Fruit fly (Drosophila melanogaster): Measurements from ENCODE around the gene CG4367.

Gene CG4367

DNA sequence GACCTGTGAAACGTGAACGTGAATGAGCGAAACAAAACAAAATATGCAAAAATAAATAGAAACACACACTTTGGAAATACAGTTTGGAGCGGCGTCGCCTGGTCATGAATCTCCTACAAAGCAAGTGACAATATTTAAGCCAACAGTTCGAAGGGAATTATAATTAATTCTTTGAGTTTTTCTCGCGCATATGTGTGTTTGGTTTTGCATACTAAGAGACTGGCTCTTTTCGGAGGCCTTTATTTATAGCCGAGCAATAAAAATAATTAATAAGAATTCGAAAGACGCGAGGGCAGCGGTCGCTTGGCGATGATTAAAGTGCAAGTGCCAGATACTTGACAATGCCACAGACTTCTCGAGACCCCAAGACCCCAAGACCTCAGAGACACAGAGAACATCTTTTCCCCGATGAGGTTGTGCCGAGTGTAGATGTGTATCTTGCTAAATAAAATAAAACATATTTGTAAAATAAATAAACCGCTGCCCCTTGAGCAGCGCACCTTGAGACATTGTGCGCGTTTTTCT lies 13.5 kb upstream of the CG4367 start:
- TF ChIP-seq svp (GFP tag) (peak; percentile 67), vri (GFP tag; optimal IDR thresholded peaks at IDR 0.05) (no peak)

dm6 chr3R:20317402-20318165 lies 12.8 kb upstream of the CG4367 start:
- TF ChIP-seq fkh (GFP tag; optimal IDR thresholded peaks at IDR 0.05) (peak; percentile 75), Hr38 (GFP tag; optimal IDR thresholded peaks at IDR 0.05) (no peak), CG10631 (GFP tag; optimal IDR thresholded peaks at IDR 0.05) (no peak), CG6808 (GFP tag; optimal IDR thresholded peaks at IDR 0.05) (no peak), CG16779 (tag; optimal IDR thresholded peaks at IDR 0.05) (peak; percentile 26), CG6854 (GFP tag; optimal IDR thresholded peaks at IDR 0.05) (no peak), Ets21C (GFP tag; optimal IDR thresholded peaks at IDR 0.05) (no peak), achi (GFP tag; optimal IDR thresholded peaks at IDR 0.05) (no peak), fd59A (GFP tag; optimal IDR thresholded peaks at IDR 0.05) (no peak), CG34406 (GFP tag; optimal IDR thresholded peaks at IDR 0.05) (no peak), CG4318 (GFP tag; optimal IDR thresholded peaks at IDR 0.05) (no peak), CG3032 (tag; optimal IDR thresholded peaks at IDR 0.05) (no peak), salr (GFP tag; optimal IDR thresholded peaks at IDR 0.05) (no peak), Hr4 (GFP tag; optimal IDR thresholded peaks at IDR 0.05) (no peak), pdm3 (GFP tag; optimal IDR thresholded peaks at IDR 0.05) (no peak), Eip75B (GFP tag; optimal IDR thresholded peaks at IDR 0.05) (no peak), CG6276 (GFP tag; optimal IDR thresholded peaks at IDR 0.05) (peak; percentile 67), Blimp-1 (GFP tag; optimal IDR thresholded peaks at IDR 0.05) (no peak), CG6163 (GFP tag; IDR thresholded peaks at IDR 0.05) (peak; percentile 72; the same call in 2 of the 3 replicates), Eip93F (GFP tag; optimal IDR thresholded peaks at IDR 0.05) (no peak), CG32006 (GFP tag; optimal IDR thresholded peaks at IDR 0.05) (no peak), svp (GFP tag) (peak; percentile 54), Gug (GFP tag; IDR thresholded peaks at IDR 0.05) (no peak), CG15336 (GFP tag; IDR thresholded peaks at IDR 0.05) (peak; percentile 75), CG7368 (GFP tag; optimal IDR thresholded peaks at IDR 0.05) (no peak), Sox14 (GFP tag; optimal IDR thresholded peaks at IDR 0.05) (peak; percentile 16), CG11762 (GFP tag; optimal IDR thresholded peaks at IDR 0.05; ENCODE audit: insufficient read depth) (no peak), CG8119 (GFP tag; IDR thresholded peaks at IDR 0.05) (peak; percentile 74), ss (GFP tag; optimal IDR thresholded peaks at IDR 0.05) (no peak), CG8319 (GFP tag; optimal IDR thresholded peaks at IDR 0.05) (no peak), CG10669 (GFP tag; optimal IDR thresholded peaks at IDR 0.05) (no peak), eg (GFP tag; IDR thresholded peaks at IDR 0.05) (peak; percentile 90), Sox102F (GFP tag; optimal IDR thresholded peaks at IDR 0.05) (no peak), esn (GFP tag; optimal IDR thresholded peaks at IDR 0.05) (no peak), Smox (GFP tag; optimal IDR thresholded peaks at IDR 0.05) (no peak), CG11294 (GFP tag; IDR thresholded peaks at IDR 0.05) (no peak), vri (GFP tag; optimal IDR thresholded peaks at IDR 0.05) (peak; percentile 43), fd85E (GFP tag; optimal IDR thresholded peaks at IDR 0.05) (no peak), Met (GFP tag; optimal IDR thresholded peaks at IDR 0.05) (no peak), spab (GFP tag; optimal IDR thresholded peaks at IDR 0.05) (no peak), CG3919 (GFP tag; optimal IDR thresholded peaks at IDR 0.05) (no peak), lz (GFP tag; optimal IDR thresholded peaks at IDR 0.05) (no peak), CG9139 (GFP tag; optimal IDR thresholded peaks at IDR 0.05) (no peak), CG11902 (GFP tag; optimal IDR thresholded peaks at IDR 0.05) (no peak), Ets96B (tag; optimal IDR thresholded peaks at IDR 0.05) (no peak), OdsH (GFP tag; optimal IDR thresholded peaks at IDR 0.05) (no peak), CG1621 (tag; optimal IDR thresholded peaks at IDR 0.05) (no peak), CG31627 (GFP tag; optimal IDR thresholded peaks at IDR 0.05) (no peak)

Measured in whole organism, prepupa.